Worm (Caenorhabditis elegans) whole organism, late embryonic: ENCODE data around the gene nas-19.

Experiments used
- ahr-1 ChIP-seq: sonication (generic microtip); optimal IDR thresholded peaks from 2 replicates; lab custom pipeline; 2016; ENCODE audit warnings: missing genetic modification characterization, missing compliant biosample characterization
- ceh-2 ChIP-seq: sonication (generic microtip); optimal IDR thresholded peaks from 2 replicates; lab custom pipeline; 2016; ENCODE audit warnings: missing genotype, missing genetic modification characterization, missing compliant biosample characterization
- ceh-24 ChIP-seq: sonication (generic microtip); optimal IDR thresholded peaks from 2 replicates; lab custom pipeline; 2016; ENCODE audit warnings: mild to moderate bottlenecking, missing genetic modification characterization, missing compliant biosample characterization
- ceh-30 ChIP-seq: fragments of 150-350 bp; optimal IDR thresholded peaks from 2 replicates; lab custom pipeline; 2014; ENCODE audit warnings: missing biosample characterization, missing genetic modification characterization
- ceh-31 ChIP-seq: sonication (generic microtip); optimal IDR thresholded peaks from 2 replicates; lab custom pipeline; 2016; ENCODE audit warnings: missing genetic modification characterization, missing compliant biosample characterization
- ceh-45 ChIP-seq: fragments of 200-800 bp; sonication (Bioruptor generic); IDR thresholded peaks from 2 replicates; pipeline ENCODE4 v1.3.6; 2022; ENCODE audit warnings: missing genetic modification reagents, missing genetic modification characterization, missing compliant biosample characterization
- che-1 ChIP-seq: sonication (generic microtip); optimal IDR thresholded peaks from 2 replicates; lab custom pipeline; 2016; ENCODE audit warnings: mild to moderate bottlenecking, missing genetic modification characterization, missing compliant biosample characterization
- elt-4 ChIP-seq: sonication (generic microtip); optimal IDR thresholded peaks from 2 replicates; lab custom pipeline; 2016; ENCODE audit warnings: missing genetic modification characterization, missing compliant biosample characterization
- ets-4 ChIP-seq: sonication (generic microtip); optimal IDR thresholded peaks from 2 replicates; lab custom pipeline; 2016; ENCODE audit warnings: missing genetic modification characterization, missing compliant biosample characterization
- fkh-6 ChIP-seq: sonication (generic microtip); optimal IDR thresholded peaks from 2 replicates; lab custom pipeline; 2016; ENCODE audit warnings: missing genetic modification characterization, missing compliant biosample characterization
- hlh-13 ChIP-seq: fragments of 200-800 bp; sonication (Bioruptor generic); optimal IDR thresholded peaks from 2 replicates; lab custom pipeline; 2018; ENCODE audit warnings: mild to moderate bottlenecking, missing genetic modification characterization, missing compliant biosample characterization
- hlh-15 ChIP-seq: sonication (generic microtip); optimal IDR thresholded peaks from 2 replicates; lab custom pipeline; 2016; ENCODE audit warnings: missing genetic modification characterization, missing compliant biosample characterization
- lin-11 ChIP-seq: fragments of 200-800 bp; sonication (Bioruptor generic); optimal IDR thresholded peaks from 2 replicates; lab custom pipeline; 2018; ENCODE audit warnings: mild to moderate bottlenecking, missing genetic modification characterization, missing compliant biosample characterization
- madf-2 ChIP-seq: sonication (generic microtip); optimal IDR thresholded peaks from 2 replicates; lab custom pipeline; 2017; ENCODE audit warnings: missing genetic modification characterization, missing compliant biosample characterization
- nhr-232 ChIP-seq: sonication (generic microtip); optimal IDR thresholded peaks from 2 replicates; lab custom pipeline; 2016; ENCODE audit warnings: missing genetic modification characterization, missing compliant biosample characterization
- pax-1 ChIP-seq: fragments of 150-350 bp; optimal IDR thresholded peaks from 2 replicates; lab custom pipeline; 2014; ENCODE audit warnings: missing biosample characterization, missing genetic modification characterization
- pha-2 ChIP-seq: sonication (generic microtip); optimal IDR thresholded peaks from 2 replicates; lab custom pipeline; 2017; ENCODE audit warnings: mild to moderate bottlenecking, missing genetic modification characterization, missing compliant biosample characterization
- pros-1 ChIP-seq: fragments of 150-350 bp; optimal IDR thresholded peaks from 2 replicates; lab custom pipeline; 2014; ENCODE audit warnings: missing biosample characterization, missing genetic modification reagents, missing genetic modification characterization
- sdc-2 ChIP-seq: sonication (generic microtip); optimal IDR thresholded peaks from 2 replicates; lab custom pipeline; 2016; ENCODE audit warnings: missing genotype, missing genetic modification characterization, missing compliant biosample characterization
- sox-2 ChIP-seq: fragments of 200-800 bp; sonication (Bioruptor generic); IDR thresholded peaks from 2 replicates; pipeline ENCODE4 v1.3.6; 2022; ENCODE audit warnings: missing genetic modification reagents, missing genetic modification characterization, missing compliant biosample characterization
- syd-9 ChIP-seq: sonication (generic microtip); optimal IDR thresholded peaks from 2 replicates; lab custom pipeline; 2016; ENCODE audit warnings: mild to moderate bottlenecking, missing genetic modification characterization, moderate library complexity, missing compliant biosample characterization
- tbx-7 ChIP-seq: sonication (generic microtip); optimal IDR thresholded peaks from 2 replicates; lab custom pipeline; 2016; ENCODE audit warnings: missing genotype, missing genetic modification characterization, missing compliant biosample characterization
- ttx-3 ChIP-seq: sonication (generic microtip); optimal IDR thresholded peaks from 2 replicates; lab custom pipeline; 2016; ENCODE audit warnings: missing genetic modification reagents, missing genetic modification characterization, missing compliant biosample characterization
- unc-3 ChIP-seq, 2 experiments: fragments of 200-800 bp in 1 of 2; sonication (Bioruptor generic) in 1 of 2; sonication (generic microtip) in 1 of 2; conservative IDR thresholded peaks in 1 of 2; optimal IDR thresholded peaks in 1 of 2; 2 replicates each; pipeline versions ENCODE4 v1.3.6 to Lab custom; 2016 to 2022; ENCODE audit warnings: missing compliant biosample characterization in 2 of 2, missing genetic modification characterization in 2 of 2, missing genetic modification reagents in 1 of 2
- unc-42 ChIP-seq: sonication (generic microtip); optimal IDR thresholded peaks from 2 replicates; lab custom pipeline; 2016; ENCODE audit warnings: missing genotype, missing genetic modification characterization, missing compliant biosample characterization
- ztf-16 ChIP-seq: sonication (generic microtip); optimal IDR thresholded peaks from 2 replicates; lab custom pipeline; 2017; ENCODE audit warnings: missing genetic modification characterization, missing compliant biosample characterization

The nas-19 gene

DNA sequence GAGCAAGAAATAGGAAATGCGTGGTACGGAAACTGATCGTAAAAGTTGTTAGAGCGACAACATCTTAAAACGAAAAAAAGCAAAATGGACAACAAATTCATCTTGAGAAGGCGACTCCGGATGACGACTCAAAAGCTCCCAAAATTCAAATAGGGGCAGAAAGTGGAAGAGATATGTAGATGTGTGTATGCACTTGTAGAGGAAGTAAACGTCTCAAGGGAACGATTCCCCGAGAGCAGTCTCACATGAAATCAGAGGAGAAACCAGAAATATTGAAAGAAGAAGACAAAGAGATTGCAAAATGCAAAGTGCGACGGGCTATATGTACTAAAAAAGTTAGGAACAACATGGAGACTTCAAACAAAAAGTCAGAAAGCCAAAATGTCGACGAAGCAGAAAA lies 41.0 kb upstream of the nas-19 start, which contains the start of gene F57B7.2:
TSS of gene F57B7.2 (minus strand) at position 101 of the 400 bp plus-strand sequence.
- no peak for TF ChIP-seq madf-2
- no peak for TF ChIP-seq ceh-2 (tag; lab: Kevin White, UChicago)

DNA sequence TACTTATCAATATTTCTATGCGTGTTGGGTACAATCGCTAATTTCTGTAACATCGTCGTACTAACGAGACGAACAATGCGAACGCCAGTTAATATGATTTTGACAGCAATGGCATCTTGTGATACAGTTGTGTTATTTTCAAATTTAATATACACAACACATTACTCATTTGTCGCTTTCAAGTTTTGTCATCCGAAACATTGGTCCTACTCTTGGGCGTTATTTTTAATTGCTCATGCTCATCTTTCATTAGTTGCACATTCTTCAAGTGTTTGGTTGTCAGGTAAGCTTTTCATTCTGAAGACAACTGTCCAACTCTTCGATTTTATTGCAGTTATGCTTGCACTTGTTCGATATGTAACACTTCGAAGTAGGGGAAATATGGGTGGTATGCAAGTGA lies 36.7 kb upstream of the nas-19 start:
- TF ChIP-seq sox-2 (GFP tag; lab: Robert Waterston, UW) = no peak
- no peak for TF ChIP-seq unc-3 (GFP tag; conservative IDR thresholded peaks at IDR 0.05; lab: Robert Waterston, UW)
- TF ChIP-seq unc-3 (tag; optimal IDR thresholded peaks at IDR 0.05; lab: Kevin White, UChicago) = no peak
- no peak for TF ChIP-seq nhr-232 (tag; lab: Kevin White, UChicago)

DNA sequence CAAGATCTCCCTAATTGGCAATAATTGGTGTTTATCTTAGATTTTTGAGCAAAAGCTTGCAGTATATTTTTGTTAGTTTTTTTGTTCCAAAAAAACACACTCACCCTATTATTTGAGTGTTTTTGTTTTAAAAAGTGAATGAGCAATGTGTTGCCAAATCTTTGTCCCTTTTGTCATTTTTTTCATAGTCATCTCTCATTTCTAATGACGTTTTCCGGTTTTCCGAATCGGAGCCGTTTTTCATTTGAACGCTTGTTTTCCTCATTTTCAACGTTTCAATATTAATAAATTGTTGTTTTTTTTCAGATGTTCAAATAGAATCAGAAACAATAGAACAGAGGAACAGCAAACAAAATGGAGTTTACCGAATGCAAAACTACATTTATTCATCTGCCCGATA lies 36.0 kb upstream of the nas-19 start, which contains the start of gene dmsr-1:
TSS of gene dmsr-1 (plus strand) at position 301 of the 400 bp plus-strand sequence.
- no peak for TF ChIP-seq pax-1 (tag; lab: Kevin White, UChicago)
- TF ChIP-seq ceh-2 (tag; lab: Kevin White, UChicago) = no peak
- no peak for TF ChIP-seq pha-2 (tag; lab: Kevin White, UChicago)
- TF ChIP-seq unc-42 (tag; lab: Kevin White, UChicago) = no peak
- no peak for TF ChIP-seq hlh-15 (tag; lab: Kevin White, UChicago)
- TF ChIP-seq unc-3 (GFP tag; conservative IDR thresholded peaks at IDR 0.05; lab: Robert Waterston, UW) = no peak
- no peak for TF ChIP-seq unc-3 (tag; optimal IDR thresholded peaks at IDR 0.05; lab: Kevin White, UChicago)
- TF ChIP-seq ceh-45 (GFP tag; lab: Robert Waterston, UW) = no peak
- no peak for TF ChIP-seq ttx-3 (tag; lab: Kevin White, UChicago)
- no peak for TF ChIP-seq ztf-16 (tag; lab: Kevin White, UChicago)

DNA sequence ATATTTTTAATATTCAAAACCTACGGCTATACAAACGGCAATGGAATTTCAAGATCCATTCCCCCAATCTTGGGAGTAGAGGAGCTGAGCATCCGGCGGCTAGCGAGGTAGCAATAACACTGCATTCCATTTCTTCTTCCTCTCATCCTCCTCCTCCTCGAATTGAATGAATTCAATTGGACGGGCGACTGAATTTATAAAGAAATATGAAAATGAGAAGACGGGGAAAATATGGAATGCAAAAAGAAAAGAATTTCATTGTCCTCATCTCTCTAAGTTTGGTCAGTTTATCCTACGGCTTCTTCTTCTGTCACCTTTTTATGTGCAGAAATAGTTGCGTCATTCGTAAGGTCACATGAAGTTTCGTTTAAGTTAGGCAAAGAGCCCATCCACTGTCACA lies 33.9 kb upstream of the nas-19 start:
- TF ChIP-seq ceh-30 (tag; lab: Kevin White, UChicago) = no peak
- TF ChIP-seq unc-42 (tag; lab: Kevin White, UChicago) = peak; percentile 39
- TF ChIP-seq unc-3 (GFP tag; conservative IDR thresholded peaks at IDR 0.05; lab: Robert Waterston, UW) = no peak
- no peak for TF ChIP-seq unc-3 (tag; optimal IDR thresholded peaks at IDR 0.05; lab: Kevin White, UChicago)

- no peak for TF ChIP-seq lin-11
- TF ChIP-seq ceh-2 (tag; lab: Kevin White, UChicago) = no peak
- no peak for TF ChIP-seq ets-4 (tag; lab: Kevin White, UChicago)
- no peak for TF ChIP-seq ceh-30 (tag; lab: Kevin White, UChicago)
- TF ChIP-seq hlh-13 (GFP tag; lab: Kevin White, UChicago) = no peak
- no peak for TF ChIP-seq elt-4 (tag; lab: Kevin White, UChicago)
- no peak for TF ChIP-seq ceh-45 (GFP tag; lab: Robert Waterston, UW)
- TF ChIP-seq syd-9 (tag; lab: Kevin White, UChicago) = no peak
- no peak for TF ChIP-seq ztf-16 (tag; lab: Kevin White, UChicago)
- no peak for TF ChIP-seq unc-42 (tag; lab: Kevin White, UChicago)
- TF ChIP-seq ahr-1 (tag; lab: Kevin White, UChicago) = no peak
- TF ChIP-seq sdc-2 = no peak
- TF ChIP-seq fkh-6 (tag; lab: Kevin White, UChicago) = no peak
- no peak for TF ChIP-seq unc-3 (GFP tag; conservative IDR thresholded peaks at IDR 0.05; lab: Robert Waterston, UW)
- TF ChIP-seq unc-3 (tag; optimal IDR thresholded peaks at IDR 0.05; lab: Kevin White, UChicago) = no peak
- TF ChIP-seq pros-1 = no peak
Measured at ce11 chrV:11435242-11435641, 32.7 kb upstream of the nas-19 start.

DNA sequence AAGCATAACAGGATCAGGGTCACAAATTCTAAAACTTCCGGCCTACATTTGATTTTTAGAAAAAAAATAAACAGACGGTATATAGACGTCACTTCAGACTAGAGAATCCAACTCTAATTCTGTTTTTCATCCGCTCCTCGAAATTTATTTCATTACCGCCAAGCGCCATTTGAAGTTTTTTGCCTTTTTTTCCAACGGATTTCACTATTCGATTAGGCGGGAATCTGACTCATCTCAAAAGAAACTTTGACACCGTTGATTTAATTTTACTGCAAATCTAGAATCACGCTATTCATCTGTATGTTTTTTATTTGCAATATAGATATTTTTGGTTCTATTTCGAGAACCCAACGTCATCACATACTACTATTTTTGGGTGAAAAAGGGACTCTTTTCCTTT lies 28.3 kb upstream of the nas-19 start:
- TF ChIP-seq unc-42 (tag; lab: Kevin White, UChicago) = peak; percentile 40
- TF ChIP-seq ttx-3 (tag; lab: Kevin White, UChicago) = no peak
- TF ChIP-seq, all 69 proteins: peak for 1

- TF ChIP-seq ceh-31 (tag; lab: Kevin White, UChicago) = peak; percentile 19
- no peak for TF ChIP-seq che-1 (tag; lab: Kevin White, UChicago)
- no peak for TF ChIP-seq ceh-24 (tag; lab: Kevin White, UChicago)
- no peak for TF ChIP-seq tbx-7 (tag; lab: Kevin White, UChicago)
- peak; percentile 83 for TF ChIP-seq unc-42 (tag; lab: Kevin White, UChicago)
Measured at ce11 chrV:11428728-11429127, 26.2 kb upstream of the nas-19 start.
